Fruit fly (Drosophila melanogaster) whole organism, embryonic: ENCODE measurements around the gene opa.

Experiments used
- Atf6 ChIP-seq: fragments of 200-800 bp; sonication (Bioruptor generic); IDR thresholded peaks from 2 replicates; pipeline ENCODE4 v1.3.6; 2022; ENCODE audit warnings: missing biosample characterization, missing genetic modification characterization
- BEAF-32 ChIP-seq: fragments of 200-800 bp; sonication (Bioruptor generic); optimal IDR thresholded peaks from 3 replicates; lab custom pipeline; 2017; ENCODE audit warnings: missing biosample characterization, missing genetic modification characterization, mild to moderate bottlenecking, moderate library complexity, missing genetic modification reagents
- CG10366 ChIP-seq: fragments of 200-800 bp; sonication (Bioruptor generic); IDR thresholded peaks from 2 replicates; pipeline ENCODE4 v1.3.6; 2022; ENCODE audit warnings: missing biosample characterization, missing genetic modification characterization
- CG10959 ChIP-seq: fragments of 200-800 bp; sonication (Bioruptor generic); IDR thresholded peaks from 2 replicates; pipeline ENCODE4 v1.3.6; 2022; ENCODE audit warnings: missing biosample characterization, missing genetic modification characterization
- CG12659 ChIP-seq: fragments of 200-800 bp; sonication (Bioruptor generic); optimal IDR thresholded peaks from 3 replicates; lab custom pipeline; 2017; ENCODE audit warnings: mild to moderate bottlenecking, missing biosample characterization, missing genetic modification reagents, missing genetic modification characterization
- CG13123 ChIP-seq: fragments of 200-800 bp; sonication (Bioruptor generic); optimal IDR thresholded peaks from 2 replicates; lab custom pipeline; 2016; ENCODE audit warnings: missing biosample characterization, missing genetic modification characterization
- CG13296 ChIP-seq: fragments of 200-800 bp; sonication (Bioruptor generic); optimal IDR thresholded peaks from 3 replicates; lab custom pipeline; 2018; ENCODE audit warnings: missing biosample characterization, mild to moderate bottlenecking, missing genetic modification characterization
- CG1529 ChIP-seq: fragments of 200-800 bp; sonication (Bioruptor generic); optimal IDR thresholded peaks from 3 replicates; lab custom pipeline; 2018; ENCODE audit warnings: missing biosample characterization, missing genetic modification characterization
- CG1603 ChIP-seq: fragments of 200-800 bp; sonication (Bioruptor generic); optimal IDR thresholded peaks from 2 replicates; lab custom pipeline; 2019; ENCODE audit warnings: missing biosample characterization, mild to moderate bottlenecking, missing genetic modification characterization, moderate library complexity
- CG16863 ChIP-seq: fragments of 200-800 bp; sonication (Bioruptor generic); optimal IDR thresholded peaks from 3 replicates; lab custom pipeline; 2016; ENCODE audit warnings: missing biosample characterization, missing genetic modification characterization
- CG17361 ChIP-seq: fragments of 200-800 bp; sonication (Bioruptor generic); IDR thresholded peaks from 3 replicates; pipeline ENCODE4 v1.3.6; 2022; ENCODE audit warnings: missing biosample characterization, missing genetic modification characterization
- CG17385 ChIP-seq: fragments of 200-800 bp; sonication (Bioruptor generic); optimal IDR thresholded peaks from 3 replicates; lab custom pipeline; 2018; ENCODE audit warnings: missing biosample characterization, mild to moderate bottlenecking, missing genetic modification characterization
- CG17802 ChIP-seq: fragments of 200-800 bp; sonication (Bioruptor generic); optimal IDR thresholded peaks from 2 replicates; lab custom pipeline; 2018; ENCODE audit warnings: missing biosample characterization, mild to moderate bottlenecking, missing genetic modification characterization, moderate library complexity
- CG18476 ChIP-seq: fragments of 200-800 bp; sonication (Bioruptor generic); optimal IDR thresholded peaks from 2 replicates; lab custom pipeline; 2016; ENCODE audit warnings: missing biosample characterization, mild to moderate bottlenecking, missing genetic modification characterization
- CG2199 ChIP-seq: fragments of 200-800 bp; sonication (Bioruptor generic); IDR thresholded peaks from 3 replicates; pipeline ENCODE4 v1.3.6; 2022; ENCODE audit warnings: missing biosample characterization, missing genetic modification characterization
- CG32532 ChIP-seq: fragments of 200-800 bp; sonication (Bioruptor generic); IDR thresholded peaks from 2 replicates; pipeline ENCODE4 v1.3.6; 2022; ENCODE audit warnings: missing biosample characterization, missing genetic modification characterization
- CG34422 ChIP-seq: fragments of 200-800 bp; sonication (Bioruptor generic); IDR thresholded peaks from 3 replicates; pipeline ENCODE4 v1.3.6; 2022; ENCODE audit warnings: missing biosample characterization, missing genetic modification characterization
- CG4820 ChIP-seq: fragments of 200-800 bp; sonication (Bioruptor generic); optimal IDR thresholded peaks from 3 replicates; lab custom pipeline; 2016; ENCODE audit warnings: missing biosample characterization, missing genetic modification characterization
- CG4854 ChIP-seq: fragments of 200-800 bp; sonication (Bioruptor generic); optimal IDR thresholded peaks from 2 replicates; lab custom pipeline; 2016; ENCODE audit warnings: missing biosample characterization, missing genetic modification characterization, inconsistent platforms
- CG5180 ChIP-seq: fragments of 200-800 bp; sonication (Bioruptor generic); optimal IDR thresholded peaks from 3 replicates; lab custom pipeline; 2017; ENCODE audit warnings: missing biosample characterization, missing genetic modification characterization, mild to moderate bottlenecking, moderate library complexity, missing genetic modification reagents
- CG6272 ChIP-seq: fragments of 200-800 bp; sonication (Bioruptor generic); IDR thresholded peaks from 2 replicates; pipeline ENCODE4 v1.3.6; 2022; ENCODE audit warnings: missing biosample characterization, missing genetic modification characterization
- CG7271 ChIP-seq: fragments of 200-800 bp; sonication (Bioruptor generic); optimal IDR thresholded peaks from 2 replicates; lab custom pipeline; 2018; ENCODE audit warnings: missing biosample characterization, mild to moderate bottlenecking, missing genetic modification characterization, moderate library complexity
- CG7745 ChIP-seq: fragments of 200-800 bp; sonication (Bioruptor generic); optimal IDR thresholded peaks from 2 replicates; lab custom pipeline; 2018; ENCODE audit warnings: missing biosample characterization, mild to moderate bottlenecking, missing genetic modification characterization, moderate library complexity
- CG8281 ChIP-seq: fragments of 200-800 bp; sonication (Bioruptor generic); optimal IDR thresholded peaks from 2 replicates; lab custom pipeline; 2018; ENCODE audit warnings: missing biosample characterization, mild to moderate bottlenecking, missing genetic modification characterization, moderate library complexity
- Doc2 ChIP-seq: fragments of 200-800 bp; sonication (Bioruptor generic); IDR thresholded peaks from 2 replicates; pipeline ENCODE4 v1.3.6; 2022; ENCODE audit warnings: missing biosample characterization, missing genetic modification characterization
- HmgD ChIP-seq: fragments of 200-800 bp; sonication (Bioruptor generic); optimal IDR thresholded peaks from 3 replicates; lab custom pipeline; 2016; ENCODE audit warnings: missing biosample characterization, missing genetic modification characterization
- Max ChIP-seq: fragments of 200-800 bp; sonication (Bioruptor generic); optimal IDR thresholded peaks from 2 replicates; lab custom pipeline; 2016; ENCODE audit warnings: missing biosample characterization, mild to moderate bottlenecking, missing genetic modification characterization
- Mes4 ChIP-seq: fragments of 200-800 bp; sonication (Bioruptor generic); optimal IDR thresholded peaks from 2 replicates; lab custom pipeline; 2016; ENCODE audit warnings: missing biosample characterization, missing genetic modification characterization
- Ravus ChIP-seq: fragments of 200-800 bp; sonication (Bioruptor generic); IDR thresholded peaks from 2 replicates; pipeline ENCODE4 v1.3.6; 2022; ENCODE audit warnings: missing biosample characterization, missing genetic modification characterization
- Rx ChIP-seq: fragments of 200-800 bp; sonication (Bioruptor generic); IDR thresholded peaks from 2 replicates; pipeline ENCODE4 v1.3.6; 2022; ENCODE audit warnings: missing biosample characterization, missing genetic modification characterization
- ap ChIP-seq: fragments of 200-800 bp; sonication (Bioruptor generic); IDR thresholded peaks from 2 replicates; pipeline ENCODE4 v1.3.6; 2022; ENCODE audit warnings: missing biosample characterization, missing genetic modification characterization
- az2 ChIP-seq: fragments of 200-800 bp; sonication (Bioruptor generic); optimal IDR thresholded peaks from 3 replicates; lab custom pipeline; 2016; ENCODE audit warnings: missing biosample characterization, missing genetic modification characterization
- corto ChIP-seq: fragments of 200-800 bp; sonication (Bioruptor generic); optimal IDR thresholded peaks from 2 replicates; lab custom pipeline; 2016; ENCODE audit warnings: missing biosample characterization, mild to moderate bottlenecking, missing genetic modification characterization, moderate library complexity
- dmrt99B ChIP-seq: fragments of 200-800 bp; sonication (Bioruptor generic); optimal IDR thresholded peaks from 2 replicates; lab custom pipeline; 2018; ENCODE audit warnings: missing biosample characterization, mild to moderate bottlenecking, missing genetic modification characterization, moderate library complexity
- esg ChIP-seq: fragments of 200-800 bp; sonication (Bioruptor generic); conservative IDR thresholded peaks from 2 replicates; pipeline ENCODE4 v1.3.6; 2022; ENCODE audit warnings: missing biosample characterization, missing genetic modification characterization
- exex ChIP-seq: fragments of 200-800 bp; sonication (Bioruptor generic); optimal IDR thresholded peaks from 4 replicates; lab custom pipeline; 2018; ENCODE audit warnings: missing biosample characterization, mild to moderate bottlenecking, missing genetic modification characterization, moderate library complexity
- fd64A ChIP-seq: fragments of 200-800 bp; sonication (Bioruptor generic); optimal IDR thresholded peaks from 3 replicates; lab custom pipeline; 2018; ENCODE audit warnings: missing biosample characterization, mild to moderate bottlenecking, missing genetic modification characterization
- ftz-f1 ChIP-seq: fragments of 200-800 bp; sonication (Bioruptor generic); optimal IDR thresholded peaks from 2 replicates; lab custom pipeline; 2016; ENCODE audit warnings: missing biosample characterization, missing genetic modification characterization
- gfzf ChIP-seq: fragments of 200-800 bp; sonication (Bioruptor generic); optimal IDR thresholded peaks from 2 replicates; lab custom pipeline; 2016; ENCODE audit warnings: missing biosample characterization, mild to moderate bottlenecking, missing genetic modification characterization, moderate library complexity
- lov ChIP-seq, 2 experiments: fragments of 200-800 bp in 1 of 2; fragments of >200 bp in 1 of 2; sonication (Bioruptor generic) in 1 of 2; IDR thresholded peaks in 1 of 2; optimal IDR thresholded peaks in 1 of 2; 2 replicates in 1 of 2; 3 replicates in 1 of 2; pipeline versions ENCODE4 v1.3.6 to Lab custom; 2017 to 2022; ENCODE audit warnings: missing biosample characterization in 1 of 2, missing genetic modification characterization in 1 of 2
- nerfin-1 ChIP-seq: fragments of 200-800 bp; sonication (Bioruptor generic); optimal IDR thresholded peaks from 3 replicates; lab custom pipeline; 2019; ENCODE audit warnings: missing biosample characterization, mild to moderate bottlenecking, missing genetic modification characterization, moderate library complexity
- oc ChIP-seq: fragments of 200-800 bp; sonication (Bioruptor generic); optimal IDR thresholded peaks from 2 replicates; lab custom pipeline; 2018; ENCODE audit warnings: missing biosample characterization, mild to moderate bottlenecking, missing genetic modification characterization, moderate library complexity
- pros ChIP-seq: fragments of 200-800 bp; sonication (Bioruptor generic); optimal IDR thresholded peaks from 3 replicates; lab custom pipeline; 2019; ENCODE audit warnings: missing biosample characterization, mild to moderate bottlenecking, missing genetic modification characterization, moderate library complexity
- seq ChIP-seq: fragments of 200-800 bp; sonication (Bioruptor generic); IDR thresholded peaks from 2 replicates; pipeline ENCODE4 v1.3.6; 2022; ENCODE audit warnings: missing biosample characterization, missing genetic modification characterization
- sim ChIP-seq: fragments of 200-800 bp; sonication (Bioruptor generic); IDR thresholded peaks from 2 replicates; pipeline ENCODE4 v1.3.6; 2022; ENCODE audit warnings: missing biosample characterization, missing genetic modification characterization
- slou ChIP-seq: fragments of 200-800 bp; sonication (Bioruptor generic); optimal IDR thresholded peaks from 3 replicates; lab custom pipeline; 2016; ENCODE audit warnings: missing biosample characterization, missing genetic modification characterization
- so ChIP-seq: fragments of 200-800 bp; sonication (Bioruptor generic); IDR thresholded peaks from 3 replicates; pipeline ENCODE4 v1.3.6; 2022; ENCODE audit warnings: missing biosample characterization, missing genetic modification characterization
- sug ChIP-seq: fragments of 200-800 bp; optimal IDR thresholded peaks from 2 replicates; lab custom pipeline; 2019; ENCODE audit warnings: missing biosample characterization, mild to moderate bottlenecking, missing genetic modification characterization, moderate library complexity
- wdn ChIP-seq: fragments of 200-800 bp; sonication (Bioruptor generic); IDR thresholded peaks from 2 replicates; pipeline ENCODE4 v1.3.6; 2022; ENCODE audit warnings: missing biosample characterization, missing genetic modification characterization

opa gene

DNA sequence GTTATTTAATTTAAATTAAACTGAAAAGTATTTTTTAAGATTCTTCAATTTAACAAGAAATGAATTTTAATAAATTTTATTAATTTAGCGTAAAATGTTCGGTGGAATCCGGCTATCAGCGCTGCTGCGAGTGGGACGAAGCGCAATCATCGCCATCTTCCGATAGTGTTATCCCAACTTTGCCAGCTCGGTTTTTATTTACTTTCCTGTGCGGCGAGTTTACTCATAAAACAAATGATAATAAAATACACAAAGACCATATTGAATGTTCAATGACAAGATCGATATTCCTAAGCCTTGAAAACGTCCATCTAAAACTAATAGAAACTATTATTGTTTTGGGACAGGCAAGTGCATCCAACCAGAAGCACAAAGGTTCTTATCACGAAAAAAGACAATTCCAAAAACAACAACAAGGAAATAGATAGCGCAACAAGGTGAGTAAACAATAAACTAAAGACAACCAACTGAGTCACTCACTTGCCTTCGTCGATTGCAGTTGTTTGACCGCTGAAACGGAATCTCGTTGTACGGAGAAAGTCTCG is 39.4 kb upstream of the opa start (continued):
- no peak for TF ChIP-seq slou (GFP tag; lab: Kevin White, UChicago)
- TF ChIP-seq CG34422 (GFP tag; lab: Robert Waterston, UW), result peak; percentile 79
- peak; percentile 58; the same call in 1 of the 2 replicates for TF ChIP-seq CG10959 (GFP tag; lab: Robert Waterston, UW)
- no peak for TF ChIP-seq dmrt99B
- TF ChIP-seq nerfin-1 (tag; lab: Kevin White, UChicago), result peak; percentile 84
- TF ChIP-seq oc (tag; lab: Kevin White, UChicago), result peak; percentile 66
- peak; percentile 83 for TF ChIP-seq fd64A (GFP tag; lab: Kevin White, UChicago)
- no peak for TF ChIP-seq gfzf
- TF ChIP-seq Mes4 (GFP tag; lab: Kevin White, UChicago), result peak; percentile 42
- peak; percentile 43 for TF ChIP-seq az2 (GFP tag; lab: Kevin White, UChicago)
- TF ChIP-seq CG10366 (GFP tag; lab: Robert Waterston, UW), result no peak; the same call in 1 of the 2 replicates
- peak; percentile 69; the same call in 1 of the 2 replicates for TF ChIP-seq CG6272 (GFP tag; lab: Robert Waterston, UW)
- TF ChIP-seq CG2199 (GFP tag; lab: Robert Waterston, UW), result 0 out of 3 replicates have a peak, but pooled peaks have one; percentile 37
- peak; percentile 38 for TF ChIP-seq exex
- TF ChIP-seq CG4854 (GFP tag; lab: Kevin White, UChicago), result peak; percentile 49
- TF ChIP-seq ftz-f1, result no peak
- TF ChIP-seq CG12659 (GFP tag; lab: Kevin White, UChicago), result peak; percentile 79
- TF ChIP-seq CG32532 (GFP tag; lab: Robert Waterston, UW), result peak; percentile 67
- TF ChIP-seq corto (GFP tag; lab: Kevin White, UChicago), result no peak
- TF ChIP-seq Rx (GFP tag; lab: Robert Waterston, UW), result no peak
- no peak for TF ChIP-seq esg (GFP tag; lab: Robert Waterston, UW)
- peak; percentile 89 for TF ChIP-seq CG7745 (tag; lab: Kevin White, UChicago)
- no peak for TF ChIP-seq CG4820
- peak; percentile 61 for TF ChIP-seq CG13123 (GFP tag; lab: Kevin White, UChicago)
- TF ChIP-seq so (GFP tag; lab: Robert Waterston, UW), result peak; percentile 54; the same call in 2 of the 3 replicates
- TF ChIP-seq ap (GFP tag; lab: Robert Waterston, UW), result 0 out of 2 replicates have a peak, but pooled peaks have one; percentile 20
- TF ChIP-seq Doc2 (GFP tag; lab: Robert Waterston, UW), result no peak
- no peak for TF ChIP-seq HmgD
- peak; percentile 42 for TF ChIP-seq CG8281 (tag; lab: Kevin White, UChicago)
- peak; percentile 46; the same call in 1 of the 2 replicates for TF ChIP-seq seq (GFP tag; lab: Robert Waterston, UW)
- TF ChIP-seq CG16863 (GFP tag; lab: Kevin White, UChicago), result peak; percentile 26
- TF ChIP-seq Atf6 (GFP tag; lab: Robert Waterston, UW), result 0 out of 2 replicates have a peak, but pooled peaks have one; percentile 34
- no peak for TF ChIP-seq CG18476 (GFP tag; lab: Kevin White, UChicago)
- no peak for TF ChIP-seq wdn
- no peak for TF ChIP-seq CG5180 (GFP tag; lab: Kevin White, UChicago)
- peak; percentile 58 for TF ChIP-seq sug (tag; lab: Kevin White, UChicago)
- TF ChIP-seq pros (GFP tag; lab: Kevin White, UChicago), result peak; percentile 61
- TF ChIP-seq sim, result no peak
- peak; percentile 86 for TF ChIP-seq CG13296 (GFP tag; lab: Kevin White, UChicago)
- peak; percentile 12 for TF ChIP-seq CG7271 (tag; lab: Kevin White, UChicago)
- peak; percentile 66 for TF ChIP-seq CG17361
- peak; percentile 18 for TF ChIP-seq Max (GFP tag; lab: Kevin White, UChicago)
- TF ChIP-seq CG17385 (GFP tag; lab: Kevin White, UChicago), result peak; percentile 68
- TF ChIP-seq BEAF-32 (GFP tag; lab: Kevin White, UChicago), result peak; percentile 79
- TF ChIP-seq CG1603 (tag; lab: Kevin White, UChicago), result peak; percentile 79
- no peak for TF ChIP-seq lov (optimal IDR thresholded peaks at IDR 0.05; lab: Kevin White, UChicago)
- TF ChIP-seq lov (GFP tag; IDR thresholded peaks at IDR 0.05; lab: Robert Waterston, UW), result peak; percentile 69; the same call in 1 of the 3 replicates
- TF ChIP-seq CG1529 (GFP tag; lab: Kevin White, UChicago), result peak; percentile 78
- TF ChIP-seq CG17802 (tag; lab: Kevin White, UChicago), result peak; percentile 91
- TF ChIP-seq Ravus (GFP tag; lab: Robert Waterston, UW), result no peak
